Fruit fly (Drosophila melanogaster) whole organism, embryonic: ENCODE data around the gene Osi19.

ENCODE experiments used
- B-H2 ChIP-seq: fragments of 200-800 bp; sonication (Bioruptor generic); optimal IDR thresholded peaks from 2 replicates; lab custom pipeline; 2018; ENCODE audit warnings: missing biosample characterization, mild to moderate bottlenecking, missing genetic modification characterization
- Blimp-1 ChIP-seq: fragments of 200-800 bp; sonication (Bioruptor generic); optimal IDR thresholded peaks from 3 replicates; lab custom pipeline; 2018; ENCODE audit warnings: missing biosample characterization, missing genetic modification characterization, mild to moderate bottlenecking, moderate library complexity, missing genetic modification reagents
- CG10543 ChIP-seq: fragments of 200-800 bp; sonication (Bioruptor generic); optimal IDR thresholded peaks from 3 replicates; lab custom pipeline; 2017; ENCODE audit warnings: missing biosample characterization, mild to moderate bottlenecking, missing genetic modification characterization, moderate library complexity
- CG10979 ChIP-seq: fragments of 200-800 bp; sonication (Bioruptor generic); optimal IDR thresholded peaks from 2 replicates; lab custom pipeline; 2018; ENCODE audit warnings: missing biosample characterization, mild to moderate bottlenecking, missing genetic modification characterization, moderate library complexity
- CG11560 ChIP-seq: fragments of 200-800 bp; sonication (Bioruptor generic); IDR thresholded peaks from 3 replicates; pipeline ENCODE4 v1.3.6; 2022; ENCODE audit warnings: missing biosample characterization, missing genetic modification characterization
- CG12299 ChIP-seq: fragments of 200-800 bp; sonication (Bioruptor generic); optimal IDR thresholded peaks from 2 replicates; lab custom pipeline; 2018; ENCODE audit warnings: missing biosample characterization, mild to moderate bottlenecking, missing genetic modification characterization
- CG13624 ChIP-seq: fragments of 200-800 bp; sonication (Bioruptor generic); optimal IDR thresholded peaks from 2 replicates; lab custom pipeline; 2016; ENCODE audit warnings: missing biosample characterization, missing genetic modification characterization
- CG1647 ChIP-seq: fragments of 200-800 bp; sonication (Bioruptor generic); optimal IDR thresholded peaks from 3 replicates; lab custom pipeline; 2016; ENCODE audit warnings: missing biosample characterization, missing genetic modification characterization
- CG18262 ChIP-seq: fragments of 200-800 bp; optimal IDR thresholded peaks from 3 replicates; lab custom pipeline; 2019; ENCODE audit warnings: missing biosample characterization, mild to moderate bottlenecking, missing genetic modification characterization, moderate library complexity
- CG2120 ChIP-seq: fragments of 200-800 bp; sonication (Bioruptor generic); optimal IDR thresholded peaks from 3 replicates; lab custom pipeline; 2016; ENCODE audit warnings: missing biosample characterization, missing genetic modification characterization
- CG2129 ChIP-seq: fragments of 200-800 bp; sonication (Bioruptor generic); IDR thresholded peaks from 2 replicates; pipeline ENCODE4 v1.3.6; 2022; ENCODE audit warnings: missing biosample characterization, missing genetic modification characterization; ENCODE audit not compliant: partially characterized antibody
- CG3163 ChIP-seq: fragments of 200-800 bp; sonication (Bioruptor generic); optimal IDR thresholded peaks from 3 replicates; lab custom pipeline; 2016; ENCODE audit warnings: missing biosample characterization, missing genetic modification characterization
- CG4328 ChIP-seq: fragments of 200-800 bp; sonication (Bioruptor generic); optimal IDR thresholded peaks from 3 replicates; lab custom pipeline; 2017; ENCODE audit warnings: missing biosample characterization, missing genetic modification reagents, missing genetic modification characterization
- CG4707 ChIP-seq: fragments of 200-800 bp; sonication (Bioruptor generic); optimal IDR thresholded peaks from 2 replicates; lab custom pipeline; 2018; ENCODE audit warnings: missing biosample characterization, mild to moderate bottlenecking, missing genetic modification characterization, moderate library complexity
- CG5245 ChIP-seq: fragments of 200-800 bp; sonication (Bioruptor generic); optimal IDR thresholded peaks from 3 replicates; lab custom pipeline; 2016; ENCODE audit warnings: missing biosample characterization, missing genetic modification characterization
- CG6683 ChIP-seq: fragments of 200-800 bp; sonication (Bioruptor generic); optimal IDR thresholded peaks from 2 replicates; lab custom pipeline; 2017; ENCODE audit warnings: missing biosample characterization, mild to moderate bottlenecking, missing genetic modification characterization, missing genetic modification reagents
- CG6765 ChIP-seq: fragments of 200-800 bp; sonication (Bioruptor generic); optimal IDR thresholded peaks from 3 replicates; lab custom pipeline; 2017; ENCODE audit warnings: missing biosample characterization, mild to moderate bottlenecking, missing genetic modification characterization
- CG6854 ChIP-seq: fragments of 200-800 bp; sonication (Bioruptor generic); optimal IDR thresholded peaks from 3 replicates; lab custom pipeline; 2017; ENCODE audit warnings: missing biosample characterization, mild to moderate bottlenecking, missing genetic modification characterization
- CG7786 ChIP-seq: fragments of 200-800 bp; sonication (Bioruptor generic); optimal IDR thresholded peaks from 2 replicates; lab custom pipeline; 2016; ENCODE audit warnings: missing biosample characterization, missing genetic modification characterization
- CG7963 ChIP-seq: fragments of 200-800 bp; sonication (Bioruptor generic); IDR thresholded peaks from 3 replicates; pipeline ENCODE4 v1.3.6; 2022; ENCODE audit warnings: missing biosample characterization, missing genetic modification characterization; ENCODE audit not compliant: partially characterized antibody
- CG8944 ChIP-seq: fragments of 200-800 bp; sonication (Bioruptor generic); optimal IDR thresholded peaks from 3 replicates; lab custom pipeline; 2016; ENCODE audit warnings: missing biosample characterization, missing genetic modification characterization
- CoRest ChIP-seq: fragments of 200-800 bp; sonication (Bioruptor generic); optimal IDR thresholded peaks from 3 replicates; lab custom pipeline; 2018; ENCODE audit warnings: missing biosample characterization, mild to moderate bottlenecking, missing genetic modification characterization, moderate library complexity
- Dad ChIP-seq: fragments of 200-800 bp; sonication (Bioruptor generic); optimal IDR thresholded peaks from 3 replicates; lab custom pipeline; 2016; ENCODE audit warnings: missing biosample characterization, missing genetic modification characterization
- Dbx ChIP-seq: fragments of 200-800 bp; sonication (Bioruptor generic); IDR thresholded peaks from 3 replicates; pipeline ENCODE4 v1.3.6; 2022; ENCODE audit warnings: missing biosample characterization, missing genetic modification characterization
- Doc3 ChIP-seq: fragments of 200-800 bp; sonication (Bioruptor generic); IDR thresholded peaks from 3 replicates; pipeline ENCODE4 v1.3.6; 2022; ENCODE audit warnings: missing biosample characterization, missing genetic modification characterization; ENCODE audit not compliant: partially characterized antibody
- Eip74EF ChIP-seq, 2 experiments: fragments of 200-800 bp in 1 of 2; fragments of >200 bp in 1 of 2; sonication (Bioruptor generic) in 1 of 2; optimal IDR thresholded peaks; 2 replicates each; lab custom pipeline; 2017 to 2019; ENCODE audit warnings: missing biosample characterization in 2 of 2, missing genetic modification characterization in 2 of 2, mild to moderate bottlenecking in 1 of 2, moderate library complexity in 1 of 2
- Ets97D ChIP-seq: fragments of 200-800 bp; sonication (Bioruptor generic); optimal IDR thresholded peaks from 3 replicates; lab custom pipeline; 2016; ENCODE audit warnings: missing biosample characterization, missing genetic modification characterization
- HmgZ ChIP-seq: fragments of 200-800 bp; sonication (Bioruptor generic); optimal IDR thresholded peaks from 2 replicates; lab custom pipeline; 2018; ENCODE audit warnings: missing biosample characterization, mild to moderate bottlenecking, missing genetic modification characterization
- Kr ChIP-seq: fragments of 200-800 bp; sonication (Bioruptor generic); optimal IDR thresholded peaks from 2 replicates; lab custom pipeline; 2017; ENCODE audit warnings: missing biosample characterization, mild to moderate bottlenecking, missing genetic modification characterization
- Nf-YB ChIP-seq: fragments of 200-800 bp; sonication (Bioruptor generic); optimal IDR thresholded peaks from 3 replicates; lab custom pipeline; 2019; ENCODE audit warnings: missing biosample characterization, mild to moderate bottlenecking, missing genetic modification characterization, moderate library complexity
- Oaz ChIP-seq: fragments of 200-800 bp; sonication (Bioruptor generic); IDR thresholded peaks from 2 replicates; pipeline ENCODE4 v1.3.6; 2022; ENCODE audit warnings: missing biosample characterization, missing genetic modification characterization
- cad ChIP-seq: fragments of >200 bp; optimal IDR thresholded peaks from 2 replicates; lab custom pipeline; 2017; ENCODE audit warnings: missing biosample characterization, missing genetic modification characterization
- chinmo ChIP-seq: fragments of 200-800 bp; sonication (Bioruptor generic); IDR thresholded peaks from 4 replicates; pipeline ENCODE4 v1.3.6; 2022; ENCODE audit warnings: missing biosample characterization, missing genetic modification characterization; ENCODE audit not compliant: partially characterized antibody
- dm ChIP-seq: fragments of 200-800 bp; sonication (Bioruptor generic); optimal IDR thresholded peaks from 3 replicates; lab custom pipeline; 2016; ENCODE audit warnings: missing biosample characterization, missing genetic modification characterization
- ftz-f1 ChIP-seq: fragments of 200-800 bp; sonication (Bioruptor generic); optimal IDR thresholded peaks from 2 replicates; lab custom pipeline; 2016; ENCODE audit warnings: missing biosample characterization, missing genetic modification characterization
- gce ChIP-seq: fragments of 200-800 bp; sonication (Bioruptor generic); IDR thresholded peaks from 3 replicates; pipeline ENCODE4 v1.3.6; 2022; ENCODE audit warnings: missing biosample characterization, missing genetic modification characterization
- hb ChIP-seq: fragments of 200-800 bp; sonication (Bioruptor generic); IDR thresholded peaks from 3 replicates; pipeline ENCODE4 v1.3.6; 2022; ENCODE audit warnings: missing biosample characterization, missing genetic modification characterization; ENCODE audit not compliant: partially characterized antibody
- klu ChIP-seq: fragments of 200-800 bp; sonication (Bioruptor generic); IDR thresholded peaks from 2 replicates; pipeline ENCODE4 v1.3.6; 2022; ENCODE audit warnings: missing biosample characterization, missing genetic modification characterization
- lov ChIP-seq, 2 experiments: fragments of 200-800 bp in 1 of 2; fragments of >200 bp in 1 of 2; sonication (Bioruptor generic) in 1 of 2; IDR thresholded peaks in 1 of 2; optimal IDR thresholded peaks in 1 of 2; 2 replicates in 1 of 2; 3 replicates in 1 of 2; pipeline versions ENCODE4 v1.3.6 to Lab custom; 2017 to 2022; ENCODE audit warnings: missing biosample characterization in 1 of 2, missing genetic modification characterization in 1 of 2
- mirr ChIP-seq: fragments of 200-800 bp; sonication (Bioruptor generic); optimal IDR thresholded peaks from 3 replicates; lab custom pipeline; 2018; ENCODE audit warnings: missing biosample characterization, mild to moderate bottlenecking, missing genetic modification characterization
- nau ChIP-seq: fragments of 200-800 bp; sonication (Bioruptor generic); optimal IDR thresholded peaks from 3 replicates; lab custom pipeline; 2017; ENCODE audit warnings: missing biosample characterization, mild to moderate bottlenecking, missing genetic modification characterization, missing genetic modification reagents
- pita ChIP-seq: fragments of 200-800 bp; sonication (Bioruptor generic); optimal IDR thresholded peaks from 2 replicates; lab custom pipeline; 2017; ENCODE audit warnings: missing biosample characterization, mild to moderate bottlenecking, missing genetic modification characterization
- ro ChIP-seq: fragments of 200-800 bp; sonication (Bioruptor generic); IDR thresholded peaks from 2 replicates; pipeline ENCODE4 v1.3.6; 2022; ENCODE audit warnings: missing biosample characterization, missing genetic modification characterization
- scrt ChIP-seq: fragments of 200-800 bp; sonication (Bioruptor generic); optimal IDR thresholded peaks from 2 replicates; lab custom pipeline; 2018; ENCODE audit warnings: missing biosample characterization, mild to moderate bottlenecking, missing genetic modification characterization, moderate library complexity
- sens-2 ChIP-seq: fragments of 200-800 bp; sonication (Bioruptor generic); IDR thresholded peaks from 2 replicates; pipeline ENCODE4 v1.3.6; 2022; ENCODE audit warnings: missing biosample characterization, missing genetic modification characterization
- sug ChIP-seq: fragments of 200-800 bp; optimal IDR thresholded peaks from 2 replicates; lab custom pipeline; 2019; ENCODE audit warnings: missing biosample characterization, mild to moderate bottlenecking, missing genetic modification characterization, moderate library complexity
- trh ChIP-seq: fragments of 200-800 bp; sonication (Bioruptor generic); optimal IDR thresholded peaks from 2 replicates; lab custom pipeline; 2016; ENCODE audit warnings: missing biosample characterization, missing genetic modification characterization
- wor ChIP-seq: fragments of 200-800 bp; sonication (Bioruptor generic); IDR thresholded peaks from 2 replicates; pipeline ENCODE4 v1.3.6; 2022; ENCODE audit warnings: missing biosample characterization, missing genetic modification characterization
- zen2 ChIP-seq: fragments of 200-800 bp; sonication (Bioruptor generic); IDR thresholded peaks from 3 replicates; pipeline ENCODE4 v1.3.6; 2022; ENCODE audit warnings: missing biosample characterization, missing genetic modification characterization; ENCODE audit not compliant: partially characterized antibody

The Osi19 gene

dm6 chr3R:6382733-6383465 is 47.7 kb downstream of the Osi19 start, which contains the start of gene gzl (continued):
- TF ChIP-seq zen2 (GFP tag; lab: Robert Waterston, UW), result peak; percentile 97
- TF ChIP-seq CG10979 (tag; lab: Kevin White, UChicago), result no peak
- TF ChIP-seq CG4707 (GFP tag; lab: Kevin White, UChicago), result no peak
- TF ChIP-seq Kr (GFP tag; lab: Kevin White, UChicago), result no peak
- no peak for TF ChIP-seq CG7786
- TF ChIP-seq Nf-YB (GFP tag; lab: Kevin White, UChicago), result no peak
- peak; percentile 25 for TF ChIP-seq HmgZ (tag; lab: Kevin White, UChicago)
- TF ChIP-seq CG7963 (GFP tag; lab: Robert Waterston, UW), result peak; percentile 96
- TF ChIP-seq sug (tag; lab: Kevin White, UChicago), result no peak
- no peak for TF ChIP-seq CG12299 (tag; lab: Kevin White, UChicago)
- TF ChIP-seq CG2120 (GFP tag; lab: Kevin White, UChicago), result peak; percentile 34
- TF ChIP-seq lov (optimal IDR thresholded peaks at IDR 0.05; lab: Kevin White, UChicago), result no peak
- TF ChIP-seq lov (GFP tag; IDR thresholded peaks at IDR 0.05; lab: Robert Waterston, UW), result no peak
- peak; percentile 49 for TF ChIP-seq CG13624 (GFP tag; lab: Kevin White, UChicago)
- TF ChIP-seq nau (GFP tag; lab: Kevin White, UChicago), result no peak
- TF ChIP-seq CG6683 (GFP tag; lab: Kevin White, UChicago), result no peak
- no peak for TF ChIP-seq gce (GFP tag; lab: Robert Waterston, UW)
- no peak for TF ChIP-seq CG11560 (tag; lab: Robert Waterston, UW)
- no peak for TF ChIP-seq Dad (GFP tag; lab: Kevin White, UChicago)
- TF ChIP-seq CG5245 (GFP tag; lab: Kevin White, UChicago), result no peak
- no peak for TF ChIP-seq CG18262 (tag; lab: Kevin White, UChicago)
- no peak for TF ChIP-seq Eip74EF (GFP tag; optimal IDR thresholded peaks at IDR 0.05; lab: Kevin White, UChicago)
- no peak for TF ChIP-seq sens-2 (GFP tag; lab: Robert Waterston, UW)
- peak; percentile 43 for TF ChIP-seq Ets97D (GFP tag; lab: Kevin White, UChicago)
- peak; percentile 27 for TF ChIP-seq CoRest (tag; lab: Kevin White, UChicago)
- TF ChIP-seq Dbx, result 0 out of 3 replicates have a peak, but pooled peaks have one; percentile 8
- TF ChIP-seq CG8944 (GFP tag; lab: Kevin White, UChicago), result no peak
- peak; percentile 58 for TF ChIP-seq B-H2 (GFP tag; lab: Kevin White, UChicago)
- TF ChIP-seq ro (GFP tag; lab: Robert Waterston, UW), result no peak
- no peak for TF ChIP-seq ftz-f1
- TF ChIP-seq hb (GFP tag; lab: Robert Waterston, UW), result peak; percentile 94
- no peak for TF ChIP-seq wor
- TF ChIP-seq klu, result no peak
- TF ChIP-seq cad (GFP tag; lab: Kevin White, UChicago), result no peak
- no peak for TF ChIP-seq pita (GFP tag; lab: Kevin White, UChicago)
- TF ChIP-seq CG2129 (GFP tag; lab: Robert Waterston, UW), result peak; percentile 85
- peak; percentile 97 for TF ChIP-seq chinmo (GFP tag; lab: Robert Waterston, UW)
- peak; percentile 21 for TF ChIP-seq CG10543
- TF ChIP-seq CG6765 (GFP tag; lab: Kevin White, UChicago), result no peak
- TF ChIP-seq Doc3 (GFP tag; lab: Robert Waterston, UW), result peak; percentile 92
- no peak for TF ChIP-seq CG1647 (GFP tag; lab: Kevin White, UChicago)
- TF ChIP-seq CG3163, result no peak
- TF ChIP-seq dm (GFP tag; lab: Kevin White, UChicago), result peak; percentile 31
- TF ChIP-seq CG4328 (GFP tag; lab: Kevin White, UChicago), result no peak
- no peak for TF ChIP-seq Oaz (GFP tag; lab: Robert Waterston, UW)
- no peak for TF ChIP-seq trh
- TF ChIP-seq CG6854 (GFP tag; lab: Kevin White, UChicago), result no peak
- TF ChIP-seq scrt (GFP tag; lab: Kevin White, UChicago), result no peak
- no peak for TF ChIP-seq mirr (GFP tag; lab: Kevin White, UChicago)
- no peak for TF ChIP-seq Blimp-1 (GFP tag; lab: Kevin White, UChicago)
